Worm (Caenorhabditis elegans) whole organism, L2 larva: Measurements from ENCODE around the gene sru-30.

Experiments
- ZK546.5 ChIP-seq: sonication (generic microtip); optimal IDR thresholded peaks from 2 replicates; lab custom pipeline; 2017; ENCODE audit warnings: missing biosample characterization, missing genetic modification characterization
- aly-2 ChIP-seq: fragments of 150-350 bp; optimal IDR thresholded peaks from 2 replicates; lab custom pipeline; 2014; ENCODE audit warnings: missing biosample characterization, missing genetic modification characterization
- ceh-82 ChIP-seq: fragments of 150-350 bp; optimal IDR thresholded peaks from 2 replicates; lab custom pipeline; 2014; ENCODE audit warnings: missing biosample characterization, missing genetic modification characterization
- egl-27 ChIP-seq: sonication (generic microtip); optimal IDR thresholded peaks from 3 replicates; lab custom pipeline; 2017; ENCODE audit warnings: missing biosample characterization, missing genetic modification reagents, missing genetic modification characterization
- elt-3 ChIP-seq: sonication (generic microtip); optimal IDR thresholded peaks from 2 replicates; lab custom pipeline; 2017; ENCODE audit warnings: missing biosample characterization, missing genetic modification characterization
- fos-1 ChIP-seq: fragments of 150-350 bp; optimal IDR thresholded peaks from 2 replicates; lab custom pipeline; 2014; ENCODE audit warnings: missing biosample characterization, missing genetic modification characterization
- gmeb-1 ChIP-seq: fragments of 150-350 bp; optimal IDR thresholded peaks from 2 replicates; lab custom pipeline; 2014; ENCODE audit warnings: missing biosample characterization, missing genetic modification characterization
- lin-11 ChIP-seq: fragments of 150-350 bp; sonication (generic microtip); optimal IDR thresholded peaks from 2 replicates; lab custom pipeline; 2014; ENCODE audit warnings: missing biosample characterization, missing genetic modification characterization, inconsistent platforms, mixed read lengths
- lin-13 ChIP-seq: fragments of 150-350 bp; optimal IDR thresholded peaks from 2 replicates; lab custom pipeline; 2014; ENCODE audit warnings: missing biosample characterization, missing genetic modification reagents, missing genetic modification characterization
- mab-5 ChIP-seq: fragments of 150-350 bp; optimal IDR thresholded peaks from 2 replicates; lab custom pipeline; 2014; ENCODE audit warnings: missing biosample characterization, missing genetic modification characterization
- nhr-11 ChIP-seq: fragments of 150-350 bp; optimal IDR thresholded peaks from 2 replicates; lab custom pipeline; 2014; ENCODE audit warnings: missing biosample characterization, missing genetic modification characterization
- nhr-23 ChIP-seq: fragments of 150-350 bp; optimal IDR thresholded peaks from 2 replicates; lab custom pipeline; 2014; ENCODE audit warnings: missing biosample characterization, missing genetic modification reagents, missing genetic modification characterization
- nhr-237 ChIP-seq: fragments of 150-350 bp; optimal IDR thresholded peaks from 2 replicates; lab custom pipeline; 2014; ENCODE audit warnings: missing biosample characterization, missing genetic modification characterization
- nhr-25 ChIP-seq: fragments of 150-350 bp; sonication (generic microtip); optimal IDR thresholded peaks from 3 replicates; lab custom pipeline; 2014; ENCODE audit warnings: missing biosample characterization, missing genetic modification characterization

- TF ChIP-seq elt-3 (tag; lab: Kevin White, UChicago) (no peak), egl-27 (tag; lab: Kevin White, UChicago) (no peak), nhr-11 (no peak), ZK546.5 (tag; lab: Kevin White, UChicago) (no peak), fos-1 (tag; lab: Kevin White, UChicago) (no peak), gmeb-1 (tag; lab: Kevin White, UChicago) (no peak), lin-13 (GFP tag; lab: Kevin White, UChicago) (no peak), mab-5 (tag; lab: Kevin White, UChicago) (no peak), nhr-23 (tag; lab: Kevin White, UChicago) (no peak), ceh-82 (tag; lab: Kevin White, UChicago) (no peak), lin-11 (no peak), aly-2 (tag; lab: Kevin White, UChicago) (no peak), nhr-237 (tag; lab: Kevin White, UChicago) (no peak), nhr-25 (tag; lab: Kevin White, UChicago) (no peak)
Measured at ce11 chrV:9771970-9772369, 41.7 kb upstream of the sru-30 start, which contains the start of gene F46B6.2.
